Worm (Caenorhabditis elegans): ENCODE data around the gene srab-8.

- no peak for TF ChIP-seq ama-1 (optimal IDR thresholded peaks at IDR 0.05)
- TF ChIP-seq elt-4 (tag; optimal IDR thresholded peaks at IDR 0.05), result no peak
- TF ChIP-seq fkh-10 (GFP tag; optimal IDR thresholded peaks at IDR 0.05), result no peak
- no peak for TF ChIP-seq nfya-1 (tag; optimal IDR thresholded peaks at IDR 0.05)
- TF ChIP-seq eyg-1 (tag; optimal IDR thresholded peaks at IDR 0.05), result no peak
- no peak for TF ChIP-seq ceh-2 (tag; optimal IDR thresholded peaks at IDR 0.05)
- TF ChIP-seq ceh-9 (tag; optimal IDR thresholded peaks at IDR 0.05), result no peak
- TF ChIP-seq sox-4 (tag; optimal IDR thresholded peaks at IDR 0.05), result no peak
Measured at ce11 chrV:3227373-3227772, 51.1 kb downstream of the srab-8 start, which contains the start of gene K08D9.2.
